Worm (Caenorhabditis elegans): ENCODE results near the gene srm-1.

ce11 chrIV:5012241-5012640, at the start of gene srm-1:
- TF ChIP-seq F13C5.2 (tag; optimal IDR thresholded peaks at IDR 0.05) (no peak), flt-1 (GFP tag; IDR thresholded peaks at IDR 0.05) (no peak), ets-7 (tag; optimal IDR thresholded peaks at IDR 0.05) (no peak), pes-1 (GFP tag; IDR thresholded peaks at IDR 0.05) (no peak), ama-1 (optimal IDR thresholded peaks at IDR 0.05) (no peak)
